Worm (Caenorhabditis elegans): ENCODE results near the gene srt-31.

The srt-31 gene

ce11 chrV:486684-487083, 14.0 kb downstream of the srt-31 start, which contains the start of gene nhr-211:
nhr-211 (plus strand) TSS chrV:486984.
- TF ChIP-seq W03F9.2 (tag; optimal IDR thresholded peaks at IDR 0.05) (no peak), dao-5 (tag; optimal IDR thresholded peaks at IDR 0.05) (no peak), him-1 (tag; optimal IDR thresholded peaks at IDR 0.05) (no peak)

ce11 chrV:487980-488379, 15.3 kb downstream of the srt-31 start:
- TF ChIP-seq him-1 (tag; optimal IDR thresholded peaks at IDR 0.05): no peak
- TF ChIP-seq W03F9.2 (tag; optimal IDR thresholded peaks at IDR 0.05): no peak
- TF ChIP-seq dao-5 (tag; optimal IDR thresholded peaks at IDR 0.05): no peak

DNA sequence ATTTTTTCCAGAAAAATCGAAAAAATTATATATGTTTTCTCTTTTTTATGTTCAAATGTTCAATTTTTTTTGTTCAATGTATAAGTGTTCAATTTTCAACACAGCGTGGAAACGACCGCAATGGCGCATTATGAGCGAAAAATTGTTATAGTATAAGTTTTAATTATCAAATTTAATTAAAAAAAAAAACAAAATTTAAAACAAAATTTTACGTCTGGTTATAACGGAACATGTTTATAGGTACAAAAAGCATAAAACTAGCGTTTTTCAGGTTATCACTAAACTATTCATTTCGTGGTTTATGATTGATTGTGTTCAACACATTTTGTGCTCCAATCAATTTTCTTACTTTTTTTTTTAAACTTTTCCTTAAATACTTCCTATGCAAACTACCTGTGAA, 16.6 kb downstream of the srt-31 start, which contains the start of gene nhr-106:
TSS of gene nhr-106 (plus strand) at position 301 of the 400 bp plus-strand sequence.
- TF ChIP-seq dao-5 (tag; optimal IDR thresholded peaks at IDR 0.05) (no peak), him-1 (tag; optimal IDR thresholded peaks at IDR 0.05) (no peak), W03F9.2 (tag; optimal IDR thresholded peaks at IDR 0.05) (no peak)

DNA sequence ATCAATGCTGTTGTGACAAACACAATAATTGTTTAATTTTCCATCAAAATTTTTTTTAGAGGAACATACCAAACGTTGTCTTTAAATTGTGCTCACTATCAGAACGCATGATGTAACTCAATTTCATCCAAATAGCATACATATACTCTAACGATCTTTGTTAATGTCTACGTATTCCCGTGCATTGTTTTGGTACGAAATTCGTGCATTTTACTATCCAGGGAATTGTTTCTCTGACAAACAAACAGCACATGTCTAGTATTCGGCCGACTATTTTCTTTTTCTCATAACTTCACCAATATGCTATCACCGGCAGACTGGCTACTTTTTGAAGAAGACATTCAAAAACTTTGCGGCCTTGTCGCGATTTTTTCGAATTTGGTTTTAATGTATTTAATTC, 18.7 kb downstream of the srt-31 start, which contains the start of gene str-196:
TSS of gene str-196 (plus strand) at position 301 of the 400 bp plus-strand sequence.
- TF ChIP-seq dao-5 (tag; optimal IDR thresholded peaks at IDR 0.05) (no peak), him-1 (tag; optimal IDR thresholded peaks at IDR 0.05) (no peak), W03F9.2 (tag; optimal IDR thresholded peaks at IDR 0.05) (no peak)

ce11 chrV:494284-494683, 21.6 kb downstream of the srt-31 start, which contains the start of gene nhr-131:
nhr-131 (plus strand) TSS chrV:494370.
- TF ChIP-seq him-1 (tag; optimal IDR thresholded peaks at IDR 0.05) (no peak), dao-5 (tag; optimal IDR thresholded peaks at IDR 0.05) (no peak), W03F9.2 (tag; optimal IDR thresholded peaks at IDR 0.05) (no peak)

ce11 chrV:497399-497798, 24.7 kb downstream of the srt-31 start, which contains the start of gene T01G6.1:
T01G6.1 (plus strand) TSS chrV:497699.
- TF ChIP-seq W03F9.2 (tag; optimal IDR thresholded peaks at IDR 0.05) (no peak), dao-5 (tag; optimal IDR thresholded peaks at IDR 0.05) (no peak), him-1 (tag; optimal IDR thresholded peaks at IDR 0.05) (no peak)

DNA sequence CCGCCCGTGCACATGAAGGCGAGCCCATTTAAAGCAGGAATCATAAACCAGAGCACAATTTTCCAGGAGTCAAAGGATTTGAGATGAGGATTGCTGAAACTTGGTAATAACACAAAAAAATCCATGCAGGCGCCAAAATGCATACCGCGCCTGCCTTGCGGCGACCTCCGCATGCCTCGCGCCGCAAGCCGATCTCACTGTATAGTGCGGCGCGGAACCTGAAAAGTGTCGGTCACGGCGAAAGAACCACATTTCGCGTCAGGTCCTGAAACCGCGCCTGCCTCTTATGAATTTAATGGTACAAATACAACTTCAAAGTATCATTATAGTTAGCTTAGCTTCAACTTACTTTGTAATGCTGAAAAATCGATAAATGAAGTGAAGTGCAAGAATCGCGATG, 27.8 kb downstream of the srt-31 start:
- TF ChIP-seq him-1 (tag; optimal IDR thresholded peaks at IDR 0.05) (no peak), W03F9.2 (tag; optimal IDR thresholded peaks at IDR 0.05) (no peak), dao-5 (tag; optimal IDR thresholded peaks at IDR 0.05) (no peak)

- TF ChIP-seq W03F9.2 (tag; optimal IDR thresholded peaks at IDR 0.05): no peak
- no peak for TF ChIP-seq him-1 (tag; optimal IDR thresholded peaks at IDR 0.05)
- no peak for TF ChIP-seq dao-5 (tag; optimal IDR thresholded peaks at IDR 0.05)
Measured at ce11 chrV:501230-501629, 28.5 kb downstream of the srt-31 start, which contains the start of gene str-256. str-256 (minus strand) TSS chrV:501330.

- no peak for TF ChIP-seq dao-5 (tag; optimal IDR thresholded peaks at IDR 0.05)
- no peak for TF ChIP-seq him-1 (tag; optimal IDR thresholded peaks at IDR 0.05)
- no peak for TF ChIP-seq W03F9.2 (tag; optimal IDR thresholded peaks at IDR 0.05)
Measured at ce11 chrV:502803-503273, 30.1 kb downstream of the srt-31 start, which contains the start of gene T01G6.10. T01G6.10 (minus strand) TSS chrV:503223.

ce11 chrV:503728-504127, 31.0 kb downstream of the srt-31 start, which contains the start of gene srlf-35:
srlf-35 (plus strand) TSS chrV:504028.
- TF ChIP-seq dao-5 (tag; optimal IDR thresholded peaks at IDR 0.05) (no peak), him-1 (tag; optimal IDR thresholded peaks at IDR 0.05) (no peak), W03F9.2 (tag; optimal IDR thresholded peaks at IDR 0.05) (no peak)

- TF ChIP-seq dao-5 (tag; optimal IDR thresholded peaks at IDR 0.05) (no peak), W03F9.2 (tag; optimal IDR thresholded peaks at IDR 0.05) (no peak), him-1 (tag; optimal IDR thresholded peaks at IDR 0.05) (no peak)
Measured at ce11 chrV:505191-505590, 32.5 kb downstream of the srt-31 start, which contains the start of gene srlf-19. srlf-19 (plus strand) TSS chrV:505491.

ce11 chrV:512420-512819, 39.7 kb downstream of the srt-31 start, which contains the start of gene srh-37:
srh-37 (minus strand) TSS chrV:512520.
- TF ChIP-seq dao-5 (tag; optimal IDR thresholded peaks at IDR 0.05) (no peak), him-1 (tag; optimal IDR thresholded peaks at IDR 0.05) (no peak), W03F9.2 (tag; optimal IDR thresholded peaks at IDR 0.05) (no peak)

- no peak for TF ChIP-seq W03F9.2 (tag; optimal IDR thresholded peaks at IDR 0.05)
- TF ChIP-seq him-1 (tag; optimal IDR thresholded peaks at IDR 0.05): no peak
- no peak for TF ChIP-seq dao-5 (tag; optimal IDR thresholded peaks at IDR 0.05)
Measured at ce11 chrV:519445-519844, 46.8 kb downstream of the srt-31 start, which contains the start of gene nhr-210. nhr-210 (minus strand) TSS chrV:519545.

DNA sequence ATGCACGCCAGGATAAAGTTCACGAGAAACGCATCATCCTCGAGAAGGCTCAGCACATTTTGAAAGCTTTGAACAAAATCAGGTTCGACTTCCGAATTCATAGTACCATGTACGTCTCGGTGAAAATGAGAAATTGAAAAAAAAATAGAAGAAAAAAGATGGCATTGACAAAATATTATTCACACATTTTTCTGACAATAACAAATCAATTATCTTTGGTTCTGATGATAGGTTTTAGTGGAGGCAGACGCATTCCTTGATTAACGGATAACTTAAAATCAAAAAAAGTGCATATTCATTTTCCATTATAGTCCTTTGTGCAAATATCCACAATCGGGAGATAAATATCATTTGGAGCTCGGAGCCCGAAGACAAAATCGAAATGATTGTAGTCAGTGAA, 48.8 kb downstream of the srt-31 start, which contains the start of gene srw-107:
TSS of gene srw-107 (minus strand) at position 101 of the 400 bp plus-strand sequence.
- no peak for TF ChIP-seq dao-5 (tag; optimal IDR thresholded peaks at IDR 0.05)
- no peak for TF ChIP-seq him-1 (tag; optimal IDR thresholded peaks at IDR 0.05)
- no peak for TF ChIP-seq W03F9.2 (tag; optimal IDR thresholded peaks at IDR 0.05)

Data from whole organism, L4/young adult.